Fruit fly (Drosophila melanogaster) whole organism, adult: ENCODE results near the gene CG17217.

ENCODE experiments used
- CG11617 ChIP-seq: fragments of 200-800 bp; sonication (Bioruptor generic); optimal IDR thresholded peaks from 2 replicates; lab custom pipeline; 2017; ENCODE audit warnings: mild to moderate bottlenecking, missing biosample characterization, missing genetic modification reagents, missing genetic modification characterization
- CG12768 ChIP-seq: fragments of 200-800 bp; sonication (Bioruptor generic); optimal IDR thresholded peaks from 2 replicates; lab custom pipeline; 2017; ENCODE audit warnings: missing biosample characterization, missing genetic modification characterization, mild to moderate bottlenecking, moderate library complexity, missing genetic modification reagents
- CG14711 ChIP-seq: fragments of 200-800 bp; sonication (Bioruptor generic); optimal IDR thresholded peaks from 2 replicates; lab custom pipeline; 2018; ENCODE audit warnings: missing biosample characterization, mild to moderate bottlenecking, missing genetic modification characterization, moderate library complexity
- CG1620 ChIP-seq: fragments of 200-800 bp; sonication (Bioruptor generic); optimal IDR thresholded peaks from 2 replicates; lab custom pipeline; 2016; ENCODE audit warnings: missing biosample characterization, missing genetic modification characterization
- CG33017 ChIP-seq: fragments of 200-800 bp; sonication (Bioruptor generic); optimal IDR thresholded peaks from 2 replicates; lab custom pipeline; 2018; ENCODE audit warnings: missing biosample characterization, mild to moderate bottlenecking, missing genetic modification characterization, moderate library complexity
- CG5204 ChIP-seq: fragments of 200-800 bp; sonication (Bioruptor generic); optimal IDR thresholded peaks from 2 replicates; lab custom pipeline; 2016; ENCODE audit warnings: missing biosample characterization, missing genetic modification characterization
- CG7045 ChIP-seq: fragments of 200-800 bp; sonication (Bioruptor generic); optimal IDR thresholded peaks from 2 replicates; lab custom pipeline; 2017; ENCODE audit warnings: missing biosample characterization, mild to moderate bottlenecking, missing genetic modification characterization
- Hr96 ChIP-seq: fragments of 200-800 bp; sonication (Bioruptor generic); optimal IDR thresholded peaks from 2 replicates; lab custom pipeline; 2016; ENCODE audit warnings: missing biosample characterization, missing genetic modification characterization
- Mnt ChIP-seq: fragments of 200-800 bp; sonication (Bioruptor generic); optimal IDR thresholded peaks from 2 replicates; lab custom pipeline; 2016; ENCODE audit warnings: missing biosample characterization, mild to moderate bottlenecking, missing genetic modification characterization
- bab1 ChIP-seq: fragments of 200-800 bp; sonication (Bioruptor generic); optimal IDR thresholded peaks from 3 replicates; lab custom pipeline; 2019; ENCODE audit warnings: missing biosample characterization, mild to moderate bottlenecking, missing genetic modification characterization, moderate library complexity
- cic ChIP-seq: fragments of 200-800 bp; sonication (Bioruptor generic); optimal IDR thresholded peaks from 2 replicates; lab custom pipeline; 2017; ENCODE audit warnings: missing biosample characterization, mild to moderate bottlenecking, missing genetic modification characterization, moderate library complexity
- kay ChIP-seq: fragments of 200-800 bp; sonication (Bioruptor generic); peaks from one replicate; lab custom pipeline; 2016; ENCODE audit warnings: missing biosample characterization, missing genetic modification characterization, borderline replicate concordance
- pad ChIP-seq: fragments of 200-800 bp; sonication (Bioruptor generic); optimal IDR thresholded peaks from 3 replicates; lab custom pipeline; 2017; ENCODE audit warnings: missing biosample characterization, missing genetic modification characterization, mild to moderate bottlenecking, moderate library complexity, missing genetic modification reagents
- tj ChIP-seq: fragments of 200-800 bp; sonication (Bioruptor generic); optimal IDR thresholded peaks from 3 replicates; lab custom pipeline; 2017; ENCODE audit warnings: missing biosample characterization, mild to moderate bottlenecking, missing genetic modification characterization, moderate library complexity
- toe ChIP-seq: fragments of 200-800 bp; sonication (Bioruptor generic); optimal IDR thresholded peaks from 2 replicates; lab custom pipeline; 2016; ENCODE audit warnings: missing biosample characterization, missing genetic modification characterization

CG17217 gene

DNA sequence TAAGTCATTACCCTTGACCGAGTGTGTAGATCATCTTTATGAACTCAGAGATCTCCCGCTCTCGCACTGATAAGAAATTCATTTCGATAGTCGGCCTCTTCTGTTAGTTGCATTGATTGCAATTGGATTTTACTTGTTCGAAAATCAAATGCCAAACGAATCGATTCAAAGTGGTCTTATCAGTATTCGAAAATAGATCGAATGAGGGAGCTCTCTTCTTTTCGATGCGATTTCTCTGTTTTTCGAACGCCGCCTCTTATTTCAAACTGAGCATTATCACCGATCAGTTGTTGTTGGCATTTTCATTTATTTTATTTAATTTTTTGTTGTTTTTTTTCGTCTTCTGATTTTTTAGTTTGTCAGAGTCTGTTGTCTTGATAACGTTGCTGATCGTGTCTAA, 30.6 kb downstream of the CG17217 start:
- TF ChIP-seq CG12768 (GFP tag; lab: Kevin White, UChicago) (no peak), tj (no peak), CG5204 (GFP tag; lab: Kevin White, UChicago) (no peak), kay (GFP tag; lab: Kevin White, UChicago) (peak; percentile 83), CG14711 (tag; lab: Kevin White, UChicago) (no peak)

DNA sequence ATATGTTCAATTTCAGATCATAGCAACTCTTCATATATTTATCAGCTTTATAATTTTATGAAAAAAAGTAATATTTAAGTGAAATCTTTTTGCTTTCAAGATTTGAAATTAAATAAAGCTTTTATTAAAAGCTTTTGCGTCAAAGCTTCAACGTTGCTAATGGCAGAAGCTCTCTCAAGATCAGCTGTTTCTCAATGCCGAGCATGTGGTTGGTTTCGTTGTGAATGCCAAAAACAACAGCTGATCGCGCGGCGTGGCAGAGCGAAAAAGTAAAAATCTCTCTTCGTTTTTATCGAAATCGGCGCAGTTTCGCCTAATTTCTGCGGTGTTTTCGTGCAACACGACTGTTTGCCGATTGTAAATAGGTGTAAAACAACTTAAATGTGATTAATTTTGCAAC, 37.2 kb downstream of the CG17217 start, which contains the start of gene CG31759:
TSS of gene CG31759 (plus strand) at position 161 of the 400 bp plus-strand sequence.
- TF ChIP-seq CG7045 (GFP tag; lab: Kevin White, UChicago) (no peak), Hr96 (GFP tag; lab: Kevin White, UChicago) (no peak), cic (no peak), Mnt (GFP tag; lab: Kevin White, UChicago) (peak; percentile 60), CG11617 (no peak), toe (no peak), CG1620 (GFP tag; lab: Kevin White, UChicago) (no peak), CG33017 (tag; lab: Kevin White, UChicago) (no peak), bab1 (GFP tag; lab: Kevin White, UChicago) (peak; percentile 64), tj (no peak), pad (GFP tag; lab: Kevin White, UChicago) (no peak)
